Worm (Caenorhabditis elegans): ENCODE results near the gene lgc-43.

Gene lgc-43

ce11 chrIV:10561605-10562004 is 16.9 kb upstream of the lgc-43 start, which contains the start of gene him-8:
Gene him-8 (plus strand): TSS chrIV:10561905.
- TF ChIP-seq ceh-82 (tag; optimal IDR thresholded peaks at IDR 0.05) (no peak), lin-35 (GFP tag; optimal IDR thresholded peaks at IDR 0.05) (no peak), elt-3 (tag; optimal IDR thresholded peaks at IDR 0.05) (no peak), unc-130 (tag; optimal IDR thresholded peaks at IDR 0.05) (no peak), tbx-2 (tag; optimal IDR thresholded peaks at IDR 0.05) (no peak), fkh-8 (tag; optimal IDR thresholded peaks at IDR 0.05) (no peak), ces-1 (GFP tag; optimal IDR thresholded peaks at IDR 0.05) (no peak), snpc-4 (tag; optimal IDR thresholded peaks at IDR 0.05) (no peak)

DNA sequence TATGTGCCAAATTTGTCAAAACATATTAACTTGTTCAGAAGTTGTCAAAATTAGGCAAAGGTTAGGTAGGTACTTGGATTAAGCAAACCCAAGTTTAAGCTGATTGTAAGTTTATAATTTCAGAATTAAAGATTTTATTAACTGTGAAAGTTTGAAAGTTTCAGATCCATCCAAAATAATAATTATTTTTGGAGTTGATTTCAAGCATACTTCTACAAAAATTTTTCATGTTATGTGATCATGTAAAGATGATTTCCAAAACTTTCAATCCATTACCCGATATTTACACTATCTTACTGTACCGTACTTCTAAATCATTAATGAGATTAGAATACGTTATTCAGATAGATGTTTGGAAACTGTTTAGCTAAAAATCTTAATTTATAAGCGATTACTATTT is 13.9 kb upstream of the lgc-43 start:
- TF ChIP-seq xbp-1 (tag; optimal IDR thresholded peaks at IDR 0.05) (no peak), efl-1 (optimal IDR thresholded peaks at IDR 0.05) (no peak), efl-1 (GFP tag; optimal IDR thresholded peaks at IDR 0.05 in 1 of 2) (no peak), aha-1 (tag; optimal IDR thresholded peaks at IDR 0.05) (no peak), tlp-1 (tag; optimal IDR thresholded peaks at IDR 0.05) (no peak), nhr-11 (tag; optimal IDR thresholded peaks at IDR 0.05) (no peak), nhr-77 (tag; optimal IDR thresholded peaks at IDR 0.05) (no peak), isw-1 (GFP tag; IDR thresholded peaks at IDR 0.05) (no peak), nhr-84 (tag; optimal IDR thresholded peaks at IDR 0.05) (no peak), C16A3.4 (tag; optimal IDR thresholded peaks at IDR 0.05) (no peak), unc-30 (tag; optimal IDR thresholded peaks at IDR 0.05) (no peak), mab-9 (GFP tag; IDR thresholded peaks at IDR 0.05) (no peak), ceh-8 (GFP tag; optimal IDR thresholded peaks at IDR 0.05) (no peak), irx-1 (tag; optimal IDR thresholded peaks at IDR 0.05) (no peak), mep-1 (tag; optimal IDR thresholded peaks at IDR 0.05) (no peak), ama-1 (optimal IDR thresholded peaks at IDR 0.05) (no peak), unc-86 (tag; optimal IDR thresholded peaks at IDR 0.05) (no peak), nhr-12 (tag; optimal IDR thresholded peaks at IDR 0.05) (no peak), pqm-1 (tag; optimal IDR thresholded peaks at IDR 0.05) (no peak)

DNA sequence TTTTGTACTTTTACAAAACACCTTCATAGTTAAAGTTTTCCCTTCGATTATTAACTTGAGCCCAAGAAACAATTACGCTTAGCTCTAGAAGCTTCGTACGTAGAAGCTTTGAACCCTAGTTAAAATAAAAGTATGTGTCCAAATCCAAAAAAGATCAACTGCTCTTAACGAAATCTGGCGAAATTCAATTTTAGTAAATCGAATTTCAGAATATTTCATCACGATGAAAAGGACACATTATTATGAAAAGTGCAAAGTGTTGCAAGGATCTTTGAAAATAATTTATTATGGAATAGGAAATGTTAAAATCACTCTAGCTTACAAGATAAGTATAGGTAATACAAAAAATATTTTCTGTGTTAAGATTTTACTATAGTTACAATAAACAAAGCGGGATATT is 13.2 kb upstream of the lgc-43 start:
- TF ChIP-seq tbx-2 (tag; optimal IDR thresholded peaks at IDR 0.05) (no peak), unc-98 (GFP tag; IDR thresholded peaks at IDR 0.05) (no peak), fkh-10 (GFP tag; optimal IDR thresholded peaks at IDR 0.05) (peak; percentile 83), nhr-28 (tag; optimal IDR thresholded peaks at IDR 0.05) (no peak), dpl-1 (GFP tag; optimal IDR thresholded peaks at IDR 0.05) (no peak), ces-1 (GFP tag; optimal IDR thresholded peaks at IDR 0.05) (peak; percentile 28), lin-14 (GFP tag; optimal IDR thresholded peaks at IDR 0.05) (peak; percentile 45), nhr-20 (tag; optimal IDR thresholded peaks at IDR 0.05) (no peak)

ce11 chrIV:10567822-10568221 is 10.6 kb upstream of the lgc-43 start:
- TF ChIP-seq nhr-71 (tag; optimal IDR thresholded peaks at IDR 0.05) (no peak), lin-14 (GFP tag; optimal IDR thresholded peaks at IDR 0.05) (peak; percentile 35), unc-30 (tag; optimal IDR thresholded peaks at IDR 0.05) (no peak), alr-1 (tag; optimal IDR thresholded peaks at IDR 0.05; ENCODE audit: borderline replicate concordance) (no peak), sptf-1 (tag; optimal IDR thresholded peaks at IDR 0.05) (no peak), dpl-1 (GFP tag; optimal IDR thresholded peaks at IDR 0.05) (no peak), blmp-1 (tag; optimal IDR thresholded peaks at IDR 0.05) (peak; percentile 8), ces-1 (GFP tag; optimal IDR thresholded peaks at IDR 0.05) (no peak)

- no peak for TF ChIP-seq nhr-84 (tag; optimal IDR thresholded peaks at IDR 0.05)
- TF ChIP-seq ama-1 (optimal IDR thresholded peaks at IDR 0.05), result no peak
- no peak for TF ChIP-seq hlh-4 (tag; optimal IDR thresholded peaks at IDR 0.05)
- TF ChIP-seq lin-14 (GFP tag; optimal IDR thresholded peaks at IDR 0.05), result peak; percentile 13
- TF ChIP-seq blmp-1 (tag; optimal IDR thresholded peaks at IDR 0.05), result peak; percentile 94
Measured at ce11 chrIV:10570065-10570464, 8.4 kb upstream of the lgc-43 start.

All from whole organism, L1 larva.